Fruit fly (Drosophila melanogaster): ENCODE measurements around the gene Dci.

Gene Dci

dm6 chr3L:872389-872972, 21.3 kb downstream of the Dci start (continued):
- TF ChIP-seq CG10565 (GFP tag; optimal IDR thresholded peaks at IDR 0.05) (no peak), NfI (GFP tag; optimal IDR thresholded peaks at IDR 0.05) (no peak), Deaf1 (tag; optimal IDR thresholded peaks at IDR 0.05) (no peak), CG17612 (GFP tag; IDR thresholded peaks at IDR 0.05) (no peak), bcd (GFP tag; optimal IDR thresholded peaks at IDR 0.05) (peak; percentile 24), vfl (GFP tag; optimal IDR thresholded peaks at IDR 0.05) (no peak), CG16863 (GFP tag; optimal IDR thresholded peaks at IDR 0.05) (peak; percentile 70), CG8359 (GFP tag; optimal IDR thresholded peaks at IDR 0.05; ENCODE audit: borderline replicate concordance) (no peak), CG1529 (GFP tag; optimal IDR thresholded peaks at IDR 0.05) (no peak), Mrtf (GFP tag; IDR thresholded peaks at IDR 0.05) (no peak), repo (GFP tag; optimal IDR thresholded peaks at IDR 0.05) (peak; percentile 10), inv (GFP tag; IDR thresholded peaks at IDR 0.05; ENCODE audit: partially characterized antibody) (peak; percentile 80), sisA (GFP tag; IDR thresholded peaks at IDR 0.05) (peak; percentile 40; the same call in 1 of the 2 replicates), jing (GFP tag; optimal IDR thresholded peaks at IDR 0.05) (no peak), CG17802 (tag; optimal IDR thresholded peaks at IDR 0.05) (no peak), insv (GFP tag; optimal IDR thresholded peaks at IDR 0.05) (peak in 1 of 2 experiments; percentile 32), CG11085 (GFP tag; IDR thresholded peaks at IDR 0.05) (no peak), CG32532 (GFP tag; IDR thresholded peaks at IDR 0.05) (peak; percentile 61), sug (tag; optimal IDR thresholded peaks at IDR 0.05) (peak; percentile 54), Ada2b (GFP tag; IDR thresholded peaks at IDR 0.05) (0 out of 2 replicates have a peak, but pooled peaks have one; percentile 14), Sin3A (optimal IDR thresholded peaks at IDR 0.05) (peak; percentile 93), hb (GFP tag; IDR thresholded peaks at IDR 0.05; ENCODE audit: partially characterized antibody) (peak; percentile 71; the same call in 2 of the 3 replicates), CG12219 (GFP tag; optimal IDR thresholded peaks at IDR 0.05) (no peak), bigmax (GFP tag; optimal IDR thresholded peaks at IDR 0.05) (no peak), CG6791 (GFP tag; IDR thresholded peaks at IDR 0.05; ENCODE audit: partially characterized antibody) (peak; percentile 65; the same call in 2 of the 3 replicates), CG2199 (GFP tag; IDR thresholded peaks at IDR 0.05) (no peak), ATbp (GFP tag; optimal IDR thresholded peaks at IDR 0.05) (no peak), emc (GFP tag; optimal IDR thresholded peaks at IDR 0.05) (no peak), Awh (GFP tag; IDR thresholded peaks at IDR 0.05) (no peak), Dek (tag; optimal IDR thresholded peaks at IDR 0.05) (no peak), Atf3 (GFP tag; optimal IDR thresholded peaks at IDR 0.05) (peak; percentile 13), az2 (GFP tag; optimal IDR thresholded peaks at IDR 0.05) (peak; percentile 46), CG8478 (optimal IDR thresholded peaks at IDR 0.05) (peak; percentile 85), wor (GFP tag; IDR thresholded peaks at IDR 0.05) (no peak), slbo (GFP tag; IDR thresholded peaks at IDR 0.05) (peak; percentile 61), CG4282 (GFP tag; optimal IDR thresholded peaks at IDR 0.05) (no peak), pum (GFP tag; optimal IDR thresholded peaks at IDR 0.05) (peak; percentile 48), peb (GFP tag; IDR thresholded peaks at IDR 0.05) (no peak), zfh2 (GFP tag; optimal IDR thresholded peaks at IDR 0.05) (peak; percentile 62), Poxn (GFP tag; IDR thresholded peaks at IDR 0.05) (no peak), pb (GFP tag; optimal IDR thresholded peaks at IDR 0.05) (no peak), tna (GFP tag; IDR thresholded peaks at IDR 0.05; ENCODE audit: partially characterized antibody) (peak; percentile 56; the same call in 1 of the 2 replicates), CG14710 (tag; optimal IDR thresholded peaks at IDR 0.05) (peak; percentile 45), CG31388 (GFP tag; optimal IDR thresholded peaks at IDR 0.05) (no peak), grn (GFP tag; optimal IDR thresholded peaks at IDR 0.05) (no peak), sob (GFP tag; IDR thresholded peaks at IDR 0.05) (no peak), fru (optimal IDR thresholded peaks at IDR 0.05) (no peak), lmd (GFP tag; IDR thresholded peaks at IDR 0.05) (peak; percentile 50; the same call in 1 of the 2 replicates), tll (GFP tag; optimal IDR thresholded peaks at IDR 0.05) (peak; percentile 16 to 47), CG1603 (tag; optimal IDR thresholded peaks at IDR 0.05) (peak; percentile 35), CG16779 (GFP tag; IDR thresholded peaks at IDR 0.05) (no peak), vvl (GFP tag; IDR thresholded peaks at IDR 0.05) (peak; percentile 8; the same call in 1 of the 2 replicates)

All from whole organism, embryonic.